In the genomic region with DNA sequence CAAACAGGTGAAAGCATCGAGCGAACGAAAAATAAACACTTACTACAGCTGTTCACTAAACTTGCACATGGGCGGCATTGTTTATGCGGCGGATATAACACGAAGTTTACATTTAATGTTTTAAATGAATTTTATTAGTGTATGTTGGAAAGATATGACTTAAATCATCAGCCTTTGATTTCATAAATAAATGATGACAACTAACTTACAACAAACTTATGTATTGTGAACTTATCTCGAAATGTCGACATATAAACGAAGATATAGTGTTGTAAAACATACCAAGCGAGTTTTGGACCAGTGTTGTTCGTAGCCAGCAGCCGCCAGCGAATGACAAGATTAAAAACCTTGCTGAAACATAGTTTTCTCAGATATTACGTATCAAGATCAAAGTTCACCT, we compare ENCODE assay signal across 1 fruit fly cellular context.
TF ChIP-seq lines count a peak whose summit lies in the region.

CG11309 (minus strand) TSS at position 259 of the 400 bp plus-strand sequence.
CG7632 (plus strand) TSS at position 298 of the 400 bp plus-strand sequence.

TF ChIP-seq in whole organism, embryonic, 481 proteins besides CTCF, POLR2A, EP300 and RAD21 (continued from another document and continues in another):
- TF ChIP-seq CG7556 (GFP tag; optimal IDR thresholded peaks at IDR 0.05; lab: Kevin White, UChicago) (peak; percentile 99), Ada2b (GFP tag; IDR thresholded peaks at IDR 0.05; lab: Robert Waterston, UW) (peak; percentile 97), dysf (GFP tag; IDR thresholded peaks at IDR 0.05; lab: Robert Waterston, UW) (peak; percentile 98), CG4707 (GFP tag; optimal IDR thresholded peaks at IDR 0.05; lab: Kevin White, UChicago) (peak; percentile 98), Dek (tag; optimal IDR thresholded peaks at IDR 0.05; lab: Kevin White, UChicago) (peak; percentile 99), CG6813 (GFP tag; optimal IDR thresholded peaks at IDR 0.05; lab: Kevin White, UChicago) (peak; percentile 99), ap (GFP tag; IDR thresholded peaks at IDR 0.05; lab: Robert Waterston, UW) (peak; percentile 97), shn (GFP tag; optimal IDR thresholded peaks at IDR 0.05; lab: Kevin White, UChicago) (peak; percentile 95), CG31365 (tag; optimal IDR thresholded peaks at IDR 0.05; lab: Kevin White, UChicago) (peak; percentile 96), vnd (GFP tag; IDR thresholded peaks at IDR 0.05; lab: Robert Waterston, UW; ENCODE audit: partially characterized antibody) (no peak), CG17359 (tag; optimal IDR thresholded peaks at IDR 0.05; lab: Kevin White, UChicago) (peak; percentile 99), CG4328 (GFP tag; optimal IDR thresholded peaks at IDR 0.05; lab: Kevin White, UChicago) (peak; percentile 100), hb (GFP tag; IDR thresholded peaks at IDR 0.05; lab: Robert Waterston, UW; ENCODE audit: partially characterized antibody) (no peak), Abd-B (GFP tag; optimal IDR thresholded peaks at IDR 0.05; lab: Kevin White, UChicago) (peak; percentile 96), D (optimal IDR thresholded peaks at IDR 0.05; lab: Kevin White, UChicago) (no peak), D (GFP tag; optimal IDR thresholded peaks at IDR 0.05; lab: Kevin White, UChicago) (peak; percentile 99), CG11093 (GFP tag; IDR thresholded peaks at IDR 0.05; lab: Robert Waterston, UW) (peak; percentile 91), tap (tag; optimal IDR thresholded peaks at IDR 0.05; lab: Kevin White, UChicago) (peak; percentile 100), CG10543 (GFP tag; optimal IDR thresholded peaks at IDR 0.05; lab: Kevin White, UChicago) (peak; percentile 100), PHDP (tag; optimal IDR thresholded peaks at IDR 0.05; lab: Kevin White, UChicago) (peak; percentile 100), az2 (GFP tag; optimal IDR thresholded peaks at IDR 0.05; lab: Kevin White, UChicago) (peak; percentile 99), CG14860 (GFP tag; IDR thresholded peaks at IDR 0.05; lab: Robert Waterston, UW; ENCODE audit: partially characterized antibody) (no peak), chif (GFP tag; optimal IDR thresholded peaks at IDR 0.05; lab: Kevin White, UChicago) (peak; percentile 98 to 99), CG8089 (GFP tag; optimal IDR thresholded peaks at IDR 0.05; lab: Kevin White, UChicago) (peak; percentile 98), Oli (tag; optimal IDR thresholded peaks at IDR 0.05; lab: Kevin White, UChicago) (peak; percentile 99), Bdp1 (GFP tag; optimal IDR thresholded peaks at IDR 0.05; lab: Kevin White, UChicago) (peak; percentile 94), CG9932 (GFP tag; IDR thresholded peaks at IDR 0.05; lab: Robert Waterston, UW) (peak; percentile 96), CG2129 (GFP tag; IDR thresholded peaks at IDR 0.05; lab: Robert Waterston, UW; ENCODE audit: partially characterized antibody) (no peak), CG10959 (GFP tag; IDR thresholded peaks at IDR 0.05; lab: Robert Waterston, UW) (peak; percentile 97), CG16779 (GFP tag; IDR thresholded peaks at IDR 0.05; lab: Robert Waterston, UW) (peak; percentile 97), Lhr (GFP tag; optimal IDR thresholded peaks at IDR 0.05; lab: Kevin White, UChicago) (peak; percentile 98), corto (GFP tag; optimal IDR thresholded peaks at IDR 0.05; lab: Kevin White, UChicago) (peak; percentile 99), ro (GFP tag; IDR thresholded peaks at IDR 0.05; lab: Robert Waterston, UW) (peak; percentile 81), Bgb (GFP tag; IDR thresholded peaks at IDR 0.05; lab: Robert Waterston, UW; ENCODE audit: partially characterized antibody) (peak; percentile 41; the same call in 1 of the 2 replicates), tna (GFP tag; IDR thresholded peaks at IDR 0.05; lab: Robert Waterston, UW; ENCODE audit: partially characterized antibody) (0 out of 2 replicates have a peak, but pooled peaks have one; percentile 29), klu (GFP tag; IDR thresholded peaks at IDR 0.05; lab: Robert Waterston, UW) (peak; percentile 89), CG5180 (GFP tag; optimal IDR thresholded peaks at IDR 0.05; lab: Kevin White, UChicago) (peak; percentile 94), CG7928 (GFP tag; optimal IDR thresholded peaks at IDR 0.05; lab: Kevin White, UChicago) (peak; percentile 87), pum (GFP tag; optimal IDR thresholded peaks at IDR 0.05; lab: Kevin White, UChicago) (peak; percentile 98), CG13624 (GFP tag; optimal IDR thresholded peaks at IDR 0.05; lab: Kevin White, UChicago) (peak; percentile 99), Stat92E (GFP tag; optimal IDR thresholded peaks at IDR 0.05; lab: Kevin White, UChicago) (peak in 1 of 3 experiments; percentile 99), CG33557 (GFP tag; optimal IDR thresholded peaks at IDR 0.05; lab: Kevin White, UChicago) (peak; percentile 100), Sox100B (GFP tag; optimal IDR thresholded peaks at IDR 0.05; lab: Kevin White, UChicago) (peak; percentile 99), CG6689 (GFP tag; IDR thresholded peaks at IDR 0.05; lab: Robert Waterston, UW) (peak; percentile 98), HLH54F (GFP tag; optimal IDR thresholded peaks at IDR 0.05; lab: Kevin White, UChicago) (peak; percentile 98), CG4404 (GFP tag; IDR thresholded peaks at IDR 0.05; lab: Robert Waterston, UW) (peak; percentile 83), jigr1 (GFP tag; IDR thresholded peaks at IDR 0.05; lab: Robert Waterston, UW) (peak; percentile 75; the same call in 2 of the 3 replicates), CG3281 (GFP tag; optimal IDR thresholded peaks at IDR 0.05; lab: Kevin White, UChicago) (peak; percentile 100), scrt (GFP tag; optimal IDR thresholded peaks at IDR 0.05; lab: Kevin White, UChicago) (peak; percentile 99), Deaf1 (tag; optimal IDR thresholded peaks at IDR 0.05; lab: Kevin White, UChicago) (peak; percentile 92), CG5245 (GFP tag; optimal IDR thresholded peaks at IDR 0.05; lab: Kevin White, UChicago) (peak; percentile 98), Opbp (GFP tag; IDR thresholded peaks at IDR 0.05; lab: Robert Waterston, UW; ENCODE audit: partially characterized antibody) (no peak; the same call in 2 of the 3 replicates), CG17568 (GFP tag; optimal IDR thresholded peaks at IDR 0.05; lab: Kevin White, UChicago) (peak; percentile 99), aop (GFP tag; IDR thresholded peaks at IDR 0.05; lab: Robert Waterston, UW) (peak; percentile 92), lbe (GFP tag; optimal IDR thresholded peaks at IDR 0.05; lab: Kevin White, UChicago) (peak; percentile 99), CG4282 (GFP tag; optimal IDR thresholded peaks at IDR 0.05; lab: Kevin White, UChicago) (peak; percentile 96), CG7745 (tag; optimal IDR thresholded peaks at IDR 0.05; lab: Kevin White, UChicago) (peak; percentile 97), CG4424 (GFP tag; optimal IDR thresholded peaks at IDR 0.05; lab: Kevin White, UChicago) (peak; percentile 99), Xbp1 (GFP tag; optimal IDR thresholded peaks at IDR 0.05; lab: Kevin White, UChicago) (peak; percentile 99), CG10654 (GFP tag; optimal IDR thresholded peaks at IDR 0.05; lab: Kevin White, UChicago) (peak; percentile 98), CG31224 (GFP tag; IDR thresholded peaks at IDR 0.05; lab: Robert Waterston, UW) (peak; percentile 95), lab (GFP tag; optimal IDR thresholded peaks at IDR 0.05; lab: Kevin White, UChicago) (peak; percentile 100), Tbp (GFP tag; optimal IDR thresholded peaks at IDR 0.05; lab: Kevin White, UChicago) (no peak), nmo (GFP tag; optimal IDR thresholded peaks at IDR 0.05; lab: Kevin White, UChicago) (peak; percentile 100), bbx (GFP tag; IDR thresholded peaks at IDR 0.05; lab: Robert Waterston, UW; ENCODE audit: partially characterized antibody) (peak; percentile 25; the same call in 1 of the 2 replicates), slou (GFP tag; optimal IDR thresholded peaks at IDR 0.05; lab: Kevin White, UChicago) (peak; percentile 96), gem (tag; optimal IDR thresholded peaks at IDR 0.05; lab: Kevin White, UChicago) (peak; percentile 100), da (GFP tag; optimal IDR thresholded peaks at IDR 0.05; lab: Kevin White, UChicago) (peak; percentile 98), CG8388 (GFP tag; optimal IDR thresholded peaks at IDR 0.05; lab: Kevin White, UChicago) (peak; percentile 100), bcd (GFP tag; optimal IDR thresholded peaks at IDR 0.05; lab: Kevin White, UChicago) (peak; percentile 99), CG7839 (tag; optimal IDR thresholded peaks at IDR 0.05; lab: Kevin White, UChicago) (peak; percentile 99), tx (GFP tag; optimal IDR thresholded peaks at IDR 0.05; lab: Kevin White, UChicago) (peak; percentile 97), schlank (tag; optimal IDR thresholded peaks at IDR 0.05; lab: Kevin White, UChicago) (peak; percentile 99), bigmax (GFP tag; optimal IDR thresholded peaks at IDR 0.05; lab: Kevin White, UChicago) (peak; percentile 87), CG2889 (GFP tag; IDR thresholded peaks at IDR 0.05; lab: Robert Waterston, UW) (peak; percentile 94), CG17612 (GFP tag; IDR thresholded peaks at IDR 0.05; lab: Robert Waterston, UW) (peak; percentile 93), br (optimal IDR thresholded peaks at IDR 0.05; lab: Kevin White, UChicago) (no peak), repo (GFP tag; optimal IDR thresholded peaks at IDR 0.05; lab: Kevin White, UChicago) (peak; percentile 98), gcm2 (GFP tag; optimal IDR thresholded peaks at IDR 0.05; lab: Kevin White, UChicago) (peak; percentile 96), fu2 (GFP tag; optimal IDR thresholded peaks at IDR 0.05; lab: Kevin White, UChicago) (peak; percentile 97), CG11085 (GFP tag; IDR thresholded peaks at IDR 0.05; lab: Robert Waterston, UW) (peak; percentile 89), CG11560 (tag; IDR thresholded peaks at IDR 0.05; lab: Robert Waterston, UW) (peak; percentile 66), NFAT (GFP tag; IDR thresholded peaks at IDR 0.05; lab: Robert Waterston, UW) (peak; percentile 97), B-H2 (GFP tag; optimal IDR thresholded peaks at IDR 0.05; lab: Kevin White, UChicago) (peak; percentile 100), CG8944 (GFP tag; optimal IDR thresholded peaks at IDR 0.05; lab: Kevin White, UChicago) (peak; percentile 96), CG11456 (GFP tag; IDR thresholded peaks at IDR 0.05; lab: Robert Waterston, UW) (peak; percentile 95), CG5953 (GFP tag; IDR thresholded peaks at IDR 0.05; lab: Robert Waterston, UW) (peak; percentile 98), Usf (GFP tag; optimal IDR thresholded peaks at IDR 0.05; lab: Kevin White, UChicago) (peak; percentile 96), Antp (GFP tag; optimal IDR thresholded peaks at IDR 0.05; lab: Kevin White, UChicago) (peak; percentile 97), ci (GFP tag; IDR thresholded peaks at IDR 0.05; lab: Robert Waterston, UW) (peak; percentile 100), amos (GFP tag; IDR thresholded peaks at IDR 0.05; lab: Robert Waterston, UW; ENCODE audit: partially characterized antibody) (peak; percentile 33; the same call in 1 of the 2 replicates), CG32532 (GFP tag; IDR thresholded peaks at IDR 0.05; lab: Robert Waterston, UW) (peak; percentile 98), Mes4 (GFP tag; optimal IDR thresholded peaks at IDR 0.05; lab: Kevin White, UChicago) (peak; percentile 98), trem (tag; optimal IDR thresholded peaks at IDR 0.05; lab: Kevin White, UChicago) (peak; percentile 98), nerfin-2 (GFP tag; IDR thresholded peaks at IDR 0.05; lab: Robert Waterston, UW; ENCODE audit: partially characterized antibody) (no peak), Dip2 (GFP tag; IDR thresholded peaks at IDR 0.05; lab: Robert Waterston, UW) (no peak), HLH4C (GFP tag; IDR thresholded peaks at IDR 0.05; lab: Robert Waterston, UW; ENCODE audit: partially characterized antibody) (no peak), CG6791 (GFP tag; IDR thresholded peaks at IDR 0.05; lab: Robert Waterston, UW; ENCODE audit: partially characterized antibody) (0 out of 3 replicates have a peak, but pooled peaks have one; percentile 33), CG12299 (tag; optimal IDR thresholded peaks at IDR 0.05; lab: Kevin White, UChicago) (peak; percentile 100), gsb-n (tag; optimal IDR thresholded peaks at IDR 0.05; lab: Kevin White, UChicago) (peak; percentile 99), jing (GFP tag; optimal IDR thresholded peaks at IDR 0.05; lab: Kevin White, UChicago) (peak; percentile 97), org-1 (GFP tag; optimal IDR thresholded peaks at IDR 0.05; lab: Kevin White, UChicago) (peak; percentile 99), Adf1 (GFP tag; IDR thresholded peaks at IDR 0.05; lab: Robert Waterston, UW) (peak; percentile 83), abd-A (tag; optimal IDR thresholded peaks at IDR 0.05; lab: Kevin White, UChicago) (peak; percentile 99), CG11504 (tag; optimal IDR thresholded peaks at IDR 0.05; lab: Kevin White, UChicago) (peak; percentile 98), CG31388 (GFP tag; optimal IDR thresholded peaks at IDR 0.05; lab: Kevin White, UChicago) (peak; percentile 95), chinmo (GFP tag; IDR thresholded peaks at IDR 0.05; lab: Robert Waterston, UW; ENCODE audit: partially characterized antibody) (no peak), pita (GFP tag; optimal IDR thresholded peaks at IDR 0.05; lab: Kevin White, UChicago) (no peak), Hr39 (optimal IDR thresholded peaks at IDR 0.05; lab: Kevin White, UChicago) (no peak), CG3065 (GFP tag; optimal IDR thresholded peaks at IDR 0.05; lab: Kevin White, UChicago) (peak; percentile 97), CG9215 (GFP tag; IDR thresholded peaks at IDR 0.05; lab: Robert Waterston, UW) (peak; percentile 87), fd3F (GFP tag; optimal IDR thresholded peaks at IDR 0.05; lab: Kevin White, UChicago) (peak; percentile 98), CG10321 (GFP tag; IDR thresholded peaks at IDR 0.05; lab: Robert Waterston, UW) (peak; percentile 81), Camta (GFP tag; optimal IDR thresholded peaks at IDR 0.05; lab: Kevin White, UChicago) (peak; percentile 99), CG13296 (GFP tag; optimal IDR thresholded peaks at IDR 0.05; lab: Kevin White, UChicago) (peak; percentile 100), esg (GFP tag; conservative IDR thresholded peaks at IDR 0.05; lab: Robert Waterston, UW) (peak; percentile 96), Taf1 (GFP tag; IDR thresholded peaks at IDR 0.05; lab: Robert Waterston, UW) (peak; percentile 96), CG6272 (GFP tag; IDR thresholded peaks at IDR 0.05; lab: Robert Waterston, UW) (peak; percentile 79), sna (GFP tag; IDR thresholded peaks at IDR 0.05; lab: Robert Waterston, UW; ENCODE audit: partially characterized antibody) (no peak; the same call in 1 of the 2 replicates), Hsf (GFP tag; optimal IDR thresholded peaks at IDR 0.05; lab: Kevin White, UChicago) (peak; percentile 99), eyg (GFP tag; optimal IDR thresholded peaks at IDR 0.05; lab: Kevin White, UChicago) (peak; percentile 98), dpn (GFP tag; optimal IDR thresholded peaks at IDR 0.05; lab: Kevin White, UChicago) (peak; percentile 98 to 99)
